Fruit fly (Drosophila melanogaster) whole organism, prepupa: Measurements from ENCODE around the gene Hsp27.
A peak's percentile ranks its signal among the peaks of the same experiment; 100 is the strongest.

Experiments
- Blimp-1 ChIP-seq: fragments of 200-800 bp; sonication (Bioruptor generic); optimal IDR thresholded peaks from 3 replicates; lab custom pipeline; 2017; ENCODE audit warnings: missing biosample characterization, missing genetic modification characterization, mild to moderate bottlenecking, moderate library complexity, missing genetic modification reagents
- CG10631 ChIP-seq: fragments of 200-800 bp; sonication (Bioruptor generic); optimal IDR thresholded peaks from 2 replicates; lab custom pipeline; 2016; ENCODE audit warnings: missing biosample characterization, missing genetic modification characterization
- CG10669 ChIP-seq: fragments of 200-800 bp; sonication (Bioruptor generic); optimal IDR thresholded peaks from 3 replicates; lab custom pipeline; 2018; ENCODE audit warnings: missing biosample characterization, mild to moderate bottlenecking, missing genetic modification characterization, moderate library complexity
- CG11762 ChIP-seq: fragments of 200-800 bp; sonication (Bioruptor generic); optimal IDR thresholded peaks from 3 replicates; lab custom pipeline; 2016; ENCODE audit warnings: missing biosample characterization, missing genetic modification characterization; ENCODE audit not compliant: insufficient read depth
- CG16779 ChIP-seq: fragments of 200-800 bp; sonication (Bioruptor generic); optimal IDR thresholded peaks from 3 replicates; lab custom pipeline; 2017; ENCODE audit warnings: missing biosample characterization, mild to moderate bottlenecking, missing genetic modification characterization
- CG3032 ChIP-seq: fragments of 200-800 bp; optimal IDR thresholded peaks from 2 replicates; lab custom pipeline; 2019; ENCODE audit warnings: missing biosample characterization, mild to moderate bottlenecking, missing genetic modification characterization, moderate library complexity
- CG4318 ChIP-seq: fragments of 200-800 bp; sonication (Bioruptor generic); optimal IDR thresholded peaks from 3 replicates; lab custom pipeline; 2017; ENCODE audit warnings: missing biosample characterization, mild to moderate bottlenecking, missing genetic modification characterization
- CG6163 ChIP-seq: fragments of 200-800 bp; sonication (Bioruptor generic); IDR thresholded peaks from 3 replicates; pipeline ENCODE4 v1.3.6; 2022; ENCODE audit warnings: missing biosample characterization, missing genetic modification characterization
- CG6276 ChIP-seq: fragments of 200-800 bp; sonication (Bioruptor generic); optimal IDR thresholded peaks from 2 replicates; lab custom pipeline; 2017; ENCODE audit warnings: missing biosample characterization, mild to moderate bottlenecking, missing genetic modification characterization
- CG6792 ChIP-seq: fragments of 200-800 bp; sonication (Bioruptor generic); optimal IDR thresholded peaks from 3 replicates; lab custom pipeline; 2016; ENCODE audit warnings: missing biosample characterization, missing genetic modification characterization
- CG6808 ChIP-seq: fragments of 200-800 bp; sonication (Bioruptor generic); optimal IDR thresholded peaks from 3 replicates; lab custom pipeline; 2017; ENCODE audit warnings: missing biosample characterization, missing genetic modification characterization, mild to moderate bottlenecking, moderate library complexity, missing genetic modification reagents
- CG6854 ChIP-seq: fragments of 200-800 bp; sonication (Bioruptor generic); optimal IDR thresholded peaks from 2 replicates; lab custom pipeline; 2017; ENCODE audit warnings: missing biosample characterization, mild to moderate bottlenecking, missing genetic modification characterization
- CG7368 ChIP-seq: fragments of 200-800 bp; sonication (Bioruptor generic); optimal IDR thresholded peaks from 3 replicates; lab custom pipeline; 2016; ENCODE audit warnings: missing biosample characterization, missing genetic modification characterization
- CG8119 ChIP-seq: fragments of 200-800 bp; sonication (Bioruptor generic); IDR thresholded peaks from 3 replicates; pipeline ENCODE4 v1.3.6; 2022; ENCODE audit warnings: missing biosample characterization, missing genetic modification characterization
- CG8319 ChIP-seq: fragments of 200-800 bp; sonication (Bioruptor generic); optimal IDR thresholded peaks from 3 replicates; lab custom pipeline; 2016; ENCODE audit warnings: missing biosample characterization, missing genetic modification characterization
- CG8632 ChIP-seq: fragments of 200-800 bp; sonication (Bioruptor generic); optimal IDR thresholded peaks from 3 replicates; lab custom pipeline; 2016; ENCODE audit warnings: missing biosample characterization, missing genetic modification characterization
- CG9139 ChIP-seq: fragments of 200-800 bp; sonication (Bioruptor generic); optimal IDR thresholded peaks from 3 replicates; lab custom pipeline; 2017; ENCODE audit warnings: missing biosample characterization, mild to moderate bottlenecking, missing genetic modification characterization
- Eip75B ChIP-seq: fragments of 200-800 bp; sonication (Bioruptor generic); optimal IDR thresholded peaks from 3 replicates; lab custom pipeline; 2016; ENCODE audit warnings: missing biosample characterization, missing genetic modification characterization
- Eip78C ChIP-seq: fragments of 200-800 bp; sonication (Bioruptor generic); peaks from one replicate; lab custom pipeline; 2016; ENCODE audit warnings: missing biosample characterization, missing genetic modification characterization
- Eip93F ChIP-seq: fragments of 200-800 bp; sonication (Bioruptor generic); optimal IDR thresholded peaks from 2 replicates; lab custom pipeline; 2016; ENCODE audit warnings: missing biosample characterization, mild to moderate bottlenecking, missing genetic modification characterization
- Ets96B ChIP-seq: fragments of 200-800 bp; optimal IDR thresholded peaks from 2 replicates; lab custom pipeline; 2019; ENCODE audit warnings: missing biosample characterization, mild to moderate bottlenecking, missing genetic modification characterization, moderate library complexity
- Hr38 ChIP-seq: sonication (Bioruptor generic); optimal IDR thresholded peaks from 2 replicates; lab custom pipeline; 2016; ENCODE audit warnings: missing biosample characterization, missing genetic modification characterization
- Hr4 ChIP-seq: fragments of 200-800 bp; sonication (Bioruptor generic); optimal IDR thresholded peaks from 3 replicates; lab custom pipeline; 2016; ENCODE audit warnings: missing biosample characterization, missing genetic modification characterization
- Lpt ChIP-seq: fragments of 200-800 bp; sonication (Bioruptor generic); optimal IDR thresholded peaks from 3 replicates; lab custom pipeline; 2016; ENCODE audit warnings: missing biosample characterization, missing genetic modification characterization
- Met ChIP-seq: fragments of 200-800 bp; sonication (Bioruptor generic); optimal IDR thresholded peaks from 3 replicates; lab custom pipeline; 2016; ENCODE audit warnings: missing biosample characterization, missing genetic modification characterization
- OdsH ChIP-seq: fragments of 200-800 bp; sonication (Bioruptor generic); optimal IDR thresholded peaks from 3 replicates; lab custom pipeline; 2016; ENCODE audit warnings: missing biosample characterization, missing genetic modification characterization
- Sox102F ChIP-seq: fragments of 200-800 bp; sonication (Bioruptor generic); optimal IDR thresholded peaks from 2 replicates; lab custom pipeline; 2016; ENCODE audit warnings: missing biosample characterization, mild to moderate bottlenecking, missing genetic modification characterization
- Sox14 ChIP-seq: fragments of 200-800 bp; sonication (Bioruptor generic); optimal IDR thresholded peaks from 3 replicates; lab custom pipeline; 2016; ENCODE audit warnings: missing biosample characterization, missing genetic modification characterization
- Sox15 ChIP-seq: fragments of 200-800 bp; sonication (Bioruptor generic); optimal IDR thresholded peaks from 3 replicates; lab custom pipeline; 2016; ENCODE audit warnings: missing biosample characterization, missing genetic modification characterization
- achi ChIP-seq: fragments of 200-800 bp; sonication (Bioruptor generic); optimal IDR thresholded peaks from 3 replicates; lab custom pipeline; 2016; ENCODE audit warnings: missing biosample characterization, missing genetic modification characterization
- acj6 ChIP-seq: fragments of 200-800 bp; sonication (Bioruptor generic); optimal IDR thresholded peaks from 3 replicates; lab custom pipeline; 2016; ENCODE audit warnings: missing biosample characterization, missing genetic modification characterization
- esn ChIP-seq: fragments of 200-800 bp; sonication (Bioruptor generic); optimal IDR thresholded peaks from 2 replicates; lab custom pipeline; 2016; ENCODE audit warnings: missing biosample characterization, mild to moderate bottlenecking, missing genetic modification characterization, moderate library complexity
- fd59A ChIP-seq: fragments of 200-800 bp; sonication (Bioruptor generic); optimal IDR thresholded peaks from 2 replicates; lab custom pipeline; 2017; ENCODE audit warnings: missing biosample characterization, mild to moderate bottlenecking, missing genetic modification characterization, missing genetic modification reagents
- fd85E ChIP-seq: fragments of 200-800 bp; sonication (Bioruptor generic); optimal IDR thresholded peaks from 3 replicates; lab custom pipeline; 2016; ENCODE audit warnings: missing biosample characterization, missing genetic modification characterization
- lz ChIP-seq: fragments of 200-800 bp; sonication (Bioruptor generic); optimal IDR thresholded peaks from 3 replicates; lab custom pipeline; 2016; ENCODE audit warnings: missing biosample characterization, missing genetic modification characterization
- net ChIP-seq: fragments of 200-800 bp; sonication (Bioruptor generic); optimal IDR thresholded peaks from 3 replicates; lab custom pipeline; 2016; ENCODE audit warnings: missing biosample characterization, missing genetic modification characterization
- pdm3 ChIP-seq: fragments of 200-800 bp; sonication (Bioruptor generic); optimal IDR thresholded peaks from 3 replicates; lab custom pipeline; 2016; ENCODE audit warnings: missing biosample characterization, missing genetic modification characterization
- salr ChIP-seq, 2 experiments: fragments of 200-800 bp; sonication (Bioruptor generic); optimal IDR thresholded peaks; 3 replicates each; lab custom pipeline; 2016 to 2018; ENCODE audit warnings: missing biosample characterization in 2 of 2, missing genetic modification characterization in 2 of 2, mild to moderate bottlenecking in 1 of 2
- spab ChIP-seq: fragments of 200-800 bp; sonication (Bioruptor generic); optimal IDR thresholded peaks from 2 replicates; lab custom pipeline; 2017; ENCODE audit warnings: missing biosample characterization, mild to moderate bottlenecking, missing genetic modification characterization, missing genetic modification reagents
- topi ChIP-seq: fragments of 200-800 bp; sonication (Bioruptor generic); optimal IDR thresholded peaks from 3 replicates; lab custom pipeline; 2016; ENCODE audit warnings: missing biosample characterization, missing genetic modification characterization

Gene Hsp27

DNA sequence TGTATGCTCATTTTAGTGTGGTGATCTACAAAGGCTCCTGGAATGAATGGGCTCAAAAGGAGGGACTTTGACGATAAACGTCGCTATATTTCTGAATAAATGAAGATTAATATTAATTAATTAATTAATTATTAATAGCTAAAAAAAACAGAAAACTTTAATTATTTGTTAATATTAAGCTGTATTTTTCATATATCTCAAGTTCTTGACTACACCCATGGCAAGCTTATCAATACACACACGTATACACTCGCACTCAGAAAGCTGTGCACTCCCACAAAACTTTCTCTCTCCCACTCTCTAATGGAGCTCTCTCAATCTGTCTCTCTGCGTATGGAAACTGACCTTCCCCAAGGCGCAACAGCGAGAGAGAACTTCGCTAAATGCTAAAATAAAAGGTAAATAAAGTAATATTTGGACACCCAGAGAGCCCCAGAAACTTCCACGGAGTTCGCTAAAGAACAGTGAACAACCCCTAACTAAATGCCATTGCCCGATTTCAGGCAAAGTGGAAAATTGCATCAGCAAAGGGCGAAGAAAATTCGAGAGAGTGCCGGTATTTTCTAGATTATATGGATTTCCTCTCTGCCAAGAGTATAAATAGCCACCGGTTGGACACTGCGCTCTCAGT, 10.4 kb upstream of the Hsp27 start (continued):
- TF ChIP-seq Sox15 (GFP tag; lab: Kevin White, UChicago): peak; percentile 7
- TF ChIP-seq Ets96B (tag; lab: Kevin White, UChicago): peak; percentile 69
- peak; percentile 85 for TF ChIP-seq CG6163 (GFP tag; lab: Robert Waterston, UW)
- TF ChIP-seq CG8632 (GFP tag; lab: Kevin White, UChicago): peak; percentile 77
- peak; percentile 73 for TF ChIP-seq Eip75B (GFP tag; lab: Kevin White, UChicago)
- TF ChIP-seq lz (GFP tag; lab: Kevin White, UChicago): peak; percentile 69
- peak; percentile 25 for TF ChIP-seq Eip93F
- TF ChIP-seq CG8119 (GFP tag; lab: Robert Waterston, UW): peak; percentile 91
- peak; percentile 81 for TF ChIP-seq Met (GFP tag; lab: Kevin White, UChicago)
- peak; percentile 65 for TF ChIP-seq CG7368 (GFP tag; lab: Kevin White, UChicago)
- TF ChIP-seq Eip78C (GFP tag; lab: Kevin White, UChicago): peak; percentile 94
- TF ChIP-seq CG8319 (GFP tag; lab: Kevin White, UChicago): peak; percentile 46
- peak; percentile 62 for TF ChIP-seq CG3032 (tag; lab: Kevin White, UChicago)
- TF ChIP-seq CG9139 (GFP tag; lab: Kevin White, UChicago): peak; percentile 53
- TF ChIP-seq Sox14 (GFP tag; lab: Kevin White, UChicago): peak; percentile 69
- peak; percentile 65 for TF ChIP-seq Sox102F (GFP tag; lab: Kevin White, UChicago)
- peak; percentile 8 to 56 for TF ChIP-seq salr (GFP tag; optimal IDR thresholded peaks at IDR 0.05; lab: Kevin White, UChicago)
- peak; percentile 71 for TF ChIP-seq CG6792 (GFP tag; lab: Kevin White, UChicago)
- TF ChIP-seq achi (GFP tag; lab: Kevin White, UChicago): peak; percentile 83
- peak; percentile 83 for TF ChIP-seq CG10631 (GFP tag; lab: Kevin White, UChicago)
- peak; percentile 83 for TF ChIP-seq esn (GFP tag; lab: Kevin White, UChicago)
- TF ChIP-seq net (GFP tag; lab: Kevin White, UChicago): peak; percentile 64
- TF ChIP-seq Hr4 (GFP tag; lab: Kevin White, UChicago): peak; percentile 84
- TF ChIP-seq pdm3 (GFP tag; lab: Kevin White, UChicago): peak; percentile 72
- TF ChIP-seq CG10669 (GFP tag; lab: Kevin White, UChicago): peak; percentile 69
- peak; percentile 0 for TF ChIP-seq fd85E (GFP tag; lab: Kevin White, UChicago)
- TF ChIP-seq CG11762 (GFP tag; lab: Kevin White, UChicago): peak; percentile 68
- TF ChIP-seq CG6854: peak; percentile 18
- peak; percentile 72 for TF ChIP-seq CG16779 (tag; lab: Kevin White, UChicago)
- TF ChIP-seq acj6 (GFP tag; lab: Kevin White, UChicago): peak; percentile 83
- peak; percentile 46 for TF ChIP-seq spab (GFP tag; lab: Kevin White, UChicago)
- no peak for TF ChIP-seq Hr38 (GFP tag; lab: Kevin White, UChicago)
- peak; percentile 81 for TF ChIP-seq topi (GFP tag; lab: Kevin White, UChicago)
- TF ChIP-seq CG4318 (GFP tag; lab: Kevin White, UChicago): peak; percentile 73
- TF ChIP-seq fd59A (GFP tag; lab: Kevin White, UChicago): peak; percentile 50
- TF ChIP-seq Blimp-1 (GFP tag; lab: Kevin White, UChicago): peak; percentile 27
- peak; percentile 72 for TF ChIP-seq CG6808
- peak; percentile 62 for TF ChIP-seq Lpt (GFP tag; lab: Kevin White, UChicago)

DNA sequence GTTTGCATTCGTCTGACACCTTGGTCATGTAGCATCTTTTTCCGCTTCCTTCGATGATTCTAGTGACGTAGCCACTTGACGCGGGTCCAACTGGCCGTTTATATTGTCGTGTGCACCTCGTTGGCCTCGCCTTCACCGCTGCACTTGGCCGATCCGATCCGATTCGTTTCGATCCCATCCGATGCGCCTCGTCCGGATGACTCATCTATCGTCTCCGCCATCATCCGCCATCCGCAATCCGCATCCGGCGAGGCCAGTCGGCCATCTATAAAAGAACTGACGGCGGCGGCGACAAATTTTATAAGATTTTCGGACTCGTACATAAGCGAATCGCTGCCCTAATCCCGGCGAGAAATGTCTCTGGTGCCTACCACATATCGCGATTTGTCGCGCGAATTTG, 8.7 kb upstream of the Hsp27 start, which contains the start of gene CG4461:
TSS of gene CG4461 (plus strand) at position 301 of the 400 bp plus-strand sequence.
- TF ChIP-seq Lpt (GFP tag; lab: Kevin White, UChicago): no peak
- TF ChIP-seq CG16779 (tag; lab: Kevin White, UChicago): no peak
- TF ChIP-seq CG6276 (GFP tag; lab: Kevin White, UChicago): no peak
- TF ChIP-seq acj6 (GFP tag; lab: Kevin White, UChicago): no peak
- TF ChIP-seq salr (GFP tag; optimal IDR thresholded peaks at IDR 0.05; lab: Kevin White, UChicago): no peak
- TF ChIP-seq OdsH (GFP tag; lab: Kevin White, UChicago): no peak
- no peak for TF ChIP-seq CG10669 (GFP tag; lab: Kevin White, UChicago)
